Worm (Caenorhabditis elegans): Measurements from ENCODE around the gene col-149.

Gene col-149

ce11 chrV:10338305-10338992, 45.8 kb upstream of the col-149 start, which contains the start of gene arx-2:
Gene arx-2, minus strand, starts transcription at chrV:10338355.
- TF ChIP-seq C06A6.2 (GFP tag; conservative IDR thresholded peaks at IDR 0.05), result no peak
- peak; percentile 5 for TF ChIP-seq lsl-1 (GFP tag; optimal IDR thresholded peaks at IDR 0.05)
- peak; percentile 32 for TF ChIP-seq lin-54 (GFP tag; optimal IDR thresholded peaks at IDR 0.05)
- peak; percentile 43; the same call in 1 of the 2 replicates for TF ChIP-seq hmg-1.2 (GFP tag; IDR thresholded peaks at IDR 0.05)
- TF ChIP-seq mcd-1 (GFP tag; IDR thresholded peaks at IDR 0.05), result peak; percentile 61
- TF ChIP-seq nhr-90 (tag; optimal IDR thresholded peaks at IDR 0.05), result no peak
- TF ChIP-seq ets-4 (GFP tag; optimal IDR thresholded peaks at IDR 0.05), result no peak
- no peak for TF ChIP-seq F10E7.11 (tag; optimal IDR thresholded peaks at IDR 0.05)
- no peak for TF ChIP-seq B0336.3 (GFP tag; IDR thresholded peaks at IDR 0.05)
- TF ChIP-seq nhr-80 (tag; optimal IDR thresholded peaks at IDR 0.05), result peak; percentile 7
- no peak for TF ChIP-seq ama-1 (optimal IDR thresholded peaks at IDR 0.05)
- no peak for TF ChIP-seq ama-1 (GFP tag; optimal IDR thresholded peaks at IDR 0.05)
- TF ChIP-seq snpc-1.1 (tag; optimal IDR thresholded peaks at IDR 0.05; ENCODE audit: insufficient read depth), result peak; percentile 17
- no peak for TF ChIP-seq ceh-79 (tag; optimal IDR thresholded peaks at IDR 0.05)
- TF ChIP-seq dpl-1 (GFP tag; optimal IDR thresholded peaks at IDR 0.05), result no peak
- no peak for TF ChIP-seq egrh-3 (GFP tag; IDR thresholded peaks at IDR 0.05)
- no peak for TF ChIP-seq lsy-27 (tag; optimal IDR thresholded peaks at IDR 0.05; ENCODE audit: borderline replicate concordance, insufficient read depth)
- no peak for TF ChIP-seq snpc-4 (GFP tag; optimal IDR thresholded peaks at IDR 0.05)
- TF ChIP-seq snpc-4 (tag; optimal IDR thresholded peaks at IDR 0.05), result peak in 1 of 4 experiments; percentile 15
- TF ChIP-seq ztf-18 (tag; optimal IDR thresholded peaks at IDR 0.05), result peak; percentile 43
- TF ChIP-seq Y56A3A.18 (GFP tag; IDR thresholded peaks at IDR 0.05), result no peak
- no peak for TF ChIP-seq F37B4.10 (GFP tag; IDR thresholded peaks at IDR 0.05)
- no peak for TF ChIP-seq lin-35 (GFP tag; optimal IDR thresholded peaks at IDR 0.05)
- no peak for TF ChIP-seq ceh-58 (GFP tag; IDR thresholded peaks at IDR 0.05)
- TF ChIP-seq die-1 (tag; optimal IDR thresholded peaks at IDR 0.05), result no peak
- TF ChIP-seq ztf-26 (tag; optimal IDR thresholded peaks at IDR 0.05), result no peak
- TF ChIP-seq F23B12.7 (tag; optimal IDR thresholded peaks at IDR 0.05; ENCODE audit: insufficient read depth), result peak; percentile 38
- TF ChIP-seq repo-1 (tag; optimal IDR thresholded peaks at IDR 0.05), result no peak

DNA sequence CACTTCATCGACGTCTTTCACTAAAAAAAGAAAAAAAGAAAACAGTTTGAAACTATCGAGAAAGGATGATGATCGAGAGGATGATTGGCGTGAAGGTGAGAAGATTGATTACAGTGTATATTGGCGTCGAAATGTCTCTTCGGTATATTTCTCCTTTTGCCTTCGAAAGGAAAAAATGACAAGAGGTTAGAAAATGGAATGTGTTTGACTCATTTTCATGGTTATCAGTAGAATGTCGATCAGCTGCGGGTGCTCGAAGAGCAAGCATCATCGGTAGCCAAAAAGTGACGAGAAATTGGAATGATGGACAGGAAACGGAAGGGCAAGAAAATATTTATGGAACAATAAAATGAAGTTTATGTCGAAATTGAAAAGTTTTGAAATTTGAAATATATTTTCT, 41.2 kb upstream of the col-149 start:
- no peak for TF ChIP-seq B0336.3 (GFP tag; IDR thresholded peaks at IDR 0.05)
- no peak for TF ChIP-seq ceh-100 (GFP tag; IDR thresholded peaks at IDR 0.05)
- TF ChIP-seq F23B12.7 (tag; optimal IDR thresholded peaks at IDR 0.05; ENCODE audit: insufficient read depth), result no peak
- TF ChIP-seq tbp1 (GFP tag; optimal IDR thresholded peaks at IDR 0.05), result peak; percentile 6
- peak; percentile 71 for TF ChIP-seq unc-62 (GFP tag; optimal IDR thresholded peaks at IDR 0.05)
- no peak for TF ChIP-seq F49E8.2 (tag; optimal IDR thresholded peaks at IDR 0.05; ENCODE audit: insufficient read depth)
- peak; percentile 97 for TF ChIP-seq nhr-80 (tag; optimal IDR thresholded peaks at IDR 0.05)
- TF ChIP-seq ztf-26 (tag; optimal IDR thresholded peaks at IDR 0.05), result no peak
- no peak for TF ChIP-seq F37B4.10 (GFP tag; IDR thresholded peaks at IDR 0.05)
- no peak for TF ChIP-seq ZK185.1 (tag; optimal IDR thresholded peaks at IDR 0.05; ENCODE audit: poor library complexity, severe bottlenecking)
- no peak for TF ChIP-seq ceh-58 (GFP tag; IDR thresholded peaks at IDR 0.05)
- 0 out of 2 replicates have a peak, but pooled peaks have one; percentile 17 for TF ChIP-seq egl-44 (GFP tag; IDR thresholded peaks at IDR 0.05)
- no peak for TF ChIP-seq cebp-1 (GFP tag; IDR thresholded peaks at IDR 0.05)
- TF ChIP-seq cebp-1 (tag; optimal IDR thresholded peaks at IDR 0.05), result peak; percentile 57
- no peak for TF ChIP-seq snpc-1.3 (tag; optimal IDR thresholded peaks at IDR 0.05; ENCODE audit: insufficient read depth)
- no peak for TF ChIP-seq akir-1 (GFP tag; optimal IDR thresholded peaks at IDR 0.05)
- TF ChIP-seq nfyb-1 (GFP tag; IDR thresholded peaks at IDR 0.05), result no peak
- no peak for TF ChIP-seq C17E4.6 (GFP tag; IDR thresholded peaks at IDR 0.05)
- TF ChIP-seq rec-8 (tag; optimal IDR thresholded peaks at IDR 0.05), result no peak
- no peak for TF ChIP-seq madf-8 (GFP tag; conservative IDR thresholded peaks at IDR 0.05)
- no peak for TF ChIP-seq zim-3 (tag; optimal IDR thresholded peaks at IDR 0.05)
- no peak for TF ChIP-seq ztf-3 (GFP tag; optimal IDR thresholded peaks at IDR 0.05)
- TF ChIP-seq madf-3 (GFP tag; IDR thresholded peaks at IDR 0.05), result no peak
- no peak for TF ChIP-seq efl-1 (GFP tag; optimal IDR thresholded peaks at IDR 0.05)
- TF ChIP-seq ets-4 (GFP tag; optimal IDR thresholded peaks at IDR 0.05), result peak; percentile 60
- TF ChIP-seq T07F8.4 (tag; optimal IDR thresholded peaks at IDR 0.05), result no peak
